Fruit fly (Drosophila melanogaster) whole organism, embryonic: Measurements from ENCODE around the gene CG44405.
A peak's percentile ranks its signal among the peaks of the same experiment; 100 is the strongest.

Experiments
- CG10959 ChIP-seq: fragments of 200-800 bp; sonication (Bioruptor generic); IDR thresholded peaks from 2 replicates; pipeline ENCODE4 v1.3.6; 2022; ENCODE audit warnings: missing biosample characterization, missing genetic modification characterization
- CG11247 ChIP-seq: fragments of 200-800 bp; sonication (Bioruptor generic); IDR thresholded peaks from 2 replicates; pipeline ENCODE4 v1.3.6; 2022; ENCODE audit warnings: missing biosample characterization, missing genetic modification characterization
- CG12104 ChIP-seq: fragments of 200-800 bp; sonication (Bioruptor generic); optimal IDR thresholded peaks from 3 replicates; lab custom pipeline; 2016; ENCODE audit warnings: missing biosample characterization, missing genetic modification characterization
- CG13424 ChIP-seq: fragments of 200-800 bp; sonication (Bioruptor generic); optimal IDR thresholded peaks from 2 replicates; lab custom pipeline; 2019; ENCODE audit warnings: missing biosample characterization, mild to moderate bottlenecking, missing genetic modification characterization, moderate library complexity
- CG14965 ChIP-seq: fragments of 200-800 bp; sonication (Bioruptor generic); optimal IDR thresholded peaks from 2 replicates; lab custom pipeline; 2016; ENCODE audit warnings: missing biosample characterization, missing genetic modification characterization, borderline replicate concordance
- CG17328 ChIP-seq: fragments of 200-800 bp; sonication (Bioruptor generic); IDR thresholded peaks from 2 replicates; pipeline ENCODE4 v1.3.6; 2022; ENCODE audit warnings: missing biosample characterization, missing genetic modification characterization
- CG18764 ChIP-seq: fragments of 200-800 bp; sonication (Bioruptor generic); optimal IDR thresholded peaks from 3 replicates; lab custom pipeline; 2016; ENCODE audit warnings: missing biosample characterization, missing genetic modification characterization
- CG2712 ChIP-seq: fragments of 200-800 bp; optimal IDR thresholded peaks from 3 replicates; lab custom pipeline; 2019; ENCODE audit warnings: missing biosample characterization, mild to moderate bottlenecking, missing genetic modification characterization, moderate library complexity
- CG3838 ChIP-seq: fragments of 200-800 bp; sonication (Bioruptor generic); optimal IDR thresholded peaks from 3 replicates; lab custom pipeline; 2016; ENCODE audit warnings: missing biosample characterization, missing genetic modification characterization
- CG6175 ChIP-seq: fragments of 200-800 bp; sonication (Bioruptor generic); IDR thresholded peaks from 3 replicates; pipeline ENCODE4 v1.3.6; 2022; ENCODE audit warnings: missing biosample characterization, missing genetic modification characterization
- CG7556 ChIP-seq: fragments of 200-800 bp; sonication (Bioruptor generic); optimal IDR thresholded peaks from 2 replicates; lab custom pipeline; 2017; ENCODE audit warnings: missing biosample characterization, mild to moderate bottlenecking, missing genetic modification characterization
- CG8388 ChIP-seq: fragments of 200-800 bp; sonication (Bioruptor generic); optimal IDR thresholded peaks from 2 replicates; lab custom pipeline; 2019; ENCODE audit warnings: missing biosample characterization, mild to moderate bottlenecking, missing genetic modification characterization, moderate library complexity
- CG9932 ChIP-seq: fragments of 200-800 bp; sonication (Bioruptor generic); IDR thresholded peaks from 2 replicates; pipeline ENCODE4 v1.3.6; 2022; ENCODE audit warnings: missing biosample characterization, missing genetic modification characterization
- CHES-1-like ChIP-seq: fragments of 200-800 bp; sonication (Bioruptor generic); optimal IDR thresholded peaks from 2 replicates; lab custom pipeline; 2016; ENCODE audit warnings: missing biosample characterization, missing genetic modification characterization
- Dbx ChIP-seq: fragments of 200-800 bp; sonication (Bioruptor generic); IDR thresholded peaks from 3 replicates; pipeline ENCODE4 v1.3.6; 2022; ENCODE audit warnings: missing biosample characterization, missing genetic modification characterization
- Drgx ChIP-seq: fragments of 200-800 bp; sonication (Bioruptor generic); IDR thresholded peaks from 2 replicates; pipeline ENCODE4 v1.3.6; 2022; ENCODE audit warnings: missing biosample characterization, missing genetic modification characterization
- Elba2 ChIP-seq: fragments of 200-800 bp; sonication (Bioruptor generic); optimal IDR thresholded peaks from 3 replicates; lab custom pipeline; 2016; ENCODE audit warnings: missing biosample characterization, missing genetic modification characterization
- Hr39 ChIP-seq: fragments of >200 bp; optimal IDR thresholded peaks from 2 replicates; lab custom pipeline; 2017
- NK7.1 ChIP-seq: fragments of 200-800 bp; sonication (Bioruptor generic); optimal IDR thresholded peaks from 3 replicates; lab custom pipeline; 2016; ENCODE audit warnings: missing biosample characterization, missing genetic modification characterization
- Opbp ChIP-seq: fragments of 200-800 bp; sonication (Bioruptor generic); IDR thresholded peaks from 3 replicates; pipeline ENCODE4 v1.3.6; 2022; ENCODE audit warnings: missing biosample characterization, missing genetic modification characterization; ENCODE audit not compliant: partially characterized antibody
- Pdp1 ChIP-seq, 2 experiments: fragments of 200-800 bp; sonication (Bioruptor generic); optimal IDR thresholded peaks; 3 replicates each; lab custom pipeline; 2016; ENCODE audit warnings: missing biosample characterization in 2 of 2, missing genetic modification characterization in 2 of 2, mild to moderate bottlenecking in 1 of 2, moderate library complexity in 1 of 2
- Sin3A ChIP-seq: fragments of >200 bp; optimal IDR thresholded peaks from 2 replicates; lab custom pipeline; 2018
- Spps ChIP-seq: fragments of 200-800 bp; sonication (Bioruptor generic); optimal IDR thresholded peaks from 2 replicates; lab custom pipeline; 2018; ENCODE audit warnings: missing biosample characterization, mild to moderate bottlenecking, missing genetic modification characterization
- Tbp ChIP-seq: fragments of >200 bp; optimal IDR thresholded peaks from 2 replicates; lab custom pipeline; 2018; ENCODE audit warnings: missing biosample characterization, missing genetic modification characterization
- Vsx1 ChIP-seq: fragments of 200-800 bp; sonication (Bioruptor generic); optimal IDR thresholded peaks from 2 replicates; lab custom pipeline; 2017; ENCODE audit warnings: missing biosample characterization, mild to moderate bottlenecking, missing genetic modification characterization, missing genetic modification reagents
- Xbp1 ChIP-seq: fragments of 200-800 bp; sonication (Bioruptor generic); optimal IDR thresholded peaks from 3 replicates; lab custom pipeline; 2016; ENCODE audit warnings: missing biosample characterization, mild to moderate bottlenecking, missing genetic modification characterization
- az2 ChIP-seq: fragments of 200-800 bp; sonication (Bioruptor generic); optimal IDR thresholded peaks from 3 replicates; lab custom pipeline; 2016; ENCODE audit warnings: missing biosample characterization, missing genetic modification characterization
- caup ChIP-seq: fragments of 200-800 bp; sonication (Bioruptor generic); optimal IDR thresholded peaks from 3 replicates; lab custom pipeline; 2017; ENCODE audit warnings: missing biosample characterization, mild to moderate bottlenecking, missing genetic modification characterization, moderate library complexity; ENCODE audit not compliant: severe bottlenecking
- corto ChIP-seq: fragments of 200-800 bp; sonication (Bioruptor generic); optimal IDR thresholded peaks from 2 replicates; lab custom pipeline; 2016; ENCODE audit warnings: missing biosample characterization, mild to moderate bottlenecking, missing genetic modification characterization, moderate library complexity
- da ChIP-seq: fragments of 200-800 bp; sonication (Bioruptor generic); optimal IDR thresholded peaks from 2 replicates; lab custom pipeline; 2016; ENCODE audit warnings: missing biosample characterization, missing genetic modification characterization
- en ChIP-seq: fragments of 200-800 bp; sonication (Bioruptor generic); optimal IDR thresholded peaks from 2 replicates; lab custom pipeline; 2016; ENCODE audit warnings: missing biosample characterization, missing genetic modification characterization
- esg ChIP-seq: fragments of 200-800 bp; sonication (Bioruptor generic); conservative IDR thresholded peaks from 2 replicates; pipeline ENCODE4 v1.3.6; 2022; ENCODE audit warnings: missing biosample characterization, missing genetic modification characterization
- fu2 ChIP-seq: fragments of 200-800 bp; sonication (Bioruptor generic); optimal IDR thresholded peaks from 2 replicates; lab custom pipeline; 2016; ENCODE audit warnings: missing biosample characterization, missing genetic modification characterization
- gce ChIP-seq: fragments of 200-800 bp; sonication (Bioruptor generic); IDR thresholded peaks from 3 replicates; pipeline ENCODE4 v1.3.6; 2022; ENCODE audit warnings: missing biosample characterization, missing genetic modification characterization
- gsb ChIP-seq: fragments of 200-800 bp; sonication (Bioruptor generic); IDR thresholded peaks from 2 replicates; pipeline ENCODE4 v1.3.6; 2022; ENCODE audit warnings: missing biosample characterization, missing genetic modification characterization
- gsb-n ChIP-seq: fragments of 200-800 bp; sonication (Bioruptor generic); optimal IDR thresholded peaks from 3 replicates; lab custom pipeline; 2018; ENCODE audit warnings: missing biosample characterization, mild to moderate bottlenecking, missing genetic modification characterization
- gt ChIP-seq: fragments of 200-800 bp; sonication (Bioruptor generic); IDR thresholded peaks from 2 replicates; pipeline ENCODE4 v1.3.6; 2022; ENCODE audit warnings: missing biosample characterization, missing genetic modification characterization
- hkb ChIP-seq, 2 experiments: fragments of 200-800 bp in 1 of 2; fragments of >200 bp in 1 of 2; sonication (Bioruptor generic) in 1 of 2; IDR thresholded peaks in 1 of 2; optimal IDR thresholded peaks in 1 of 2; 2 replicates each; pipeline versions ENCODE4 v1.3.6 to Lab custom; 2017 to 2022; ENCODE audit warnings: missing biosample characterization in 1 of 2, missing genetic modification characterization in 1 of 2
- kay ChIP-seq: fragments of 200-800 bp; sonication (Bioruptor generic); optimal IDR thresholded peaks from 2 replicates; lab custom pipeline; 2016; ENCODE audit warnings: missing biosample characterization, missing genetic modification characterization
- mam ChIP-seq: fragments of 200-800 bp; sonication (Bioruptor generic); optimal IDR thresholded peaks from 3 replicates; lab custom pipeline; 2016; ENCODE audit warnings: missing biosample characterization, missing genetic modification characterization
- nerfin-2 ChIP-seq: fragments of 200-800 bp; sonication (Bioruptor generic); IDR thresholded peaks from 2 replicates; pipeline ENCODE4 v1.3.6; 2022; ENCODE audit warnings: missing biosample characterization, missing genetic modification characterization; ENCODE audit not compliant: partially characterized antibody
- pb ChIP-seq: fragments of 200-800 bp; sonication (Bioruptor generic); optimal IDR thresholded peaks from 3 replicates; lab custom pipeline; 2016; ENCODE audit warnings: missing biosample characterization, missing genetic modification characterization
- peb ChIP-seq: fragments of 200-800 bp; sonication (Bioruptor generic); IDR thresholded peaks from 2 replicates; pipeline ENCODE4 v1.3.6; 2022; ENCODE audit warnings: missing biosample characterization, missing genetic modification characterization
- sd ChIP-seq: fragments of 200-800 bp; sonication (Bioruptor generic); optimal IDR thresholded peaks from 3 replicates; lab custom pipeline; 2018; ENCODE audit warnings: missing biosample characterization, mild to moderate bottlenecking, missing genetic modification characterization, moderate library complexity
- sim ChIP-seq: fragments of 200-800 bp; sonication (Bioruptor generic); IDR thresholded peaks from 2 replicates; pipeline ENCODE4 v1.3.6; 2022; ENCODE audit warnings: missing biosample characterization, missing genetic modification characterization
- slou ChIP-seq: fragments of 200-800 bp; sonication (Bioruptor generic); optimal IDR thresholded peaks from 3 replicates; lab custom pipeline; 2016; ENCODE audit warnings: missing biosample characterization, missing genetic modification characterization
- so ChIP-seq: fragments of 200-800 bp; sonication (Bioruptor generic); IDR thresholded peaks from 3 replicates; pipeline ENCODE4 v1.3.6; 2022; ENCODE audit warnings: missing biosample characterization, missing genetic modification characterization
- sob ChIP-seq: fragments of 200-800 bp; sonication (Bioruptor generic); IDR thresholded peaks from 2 replicates; pipeline ENCODE4 v1.3.6; 2022; ENCODE audit warnings: missing biosample characterization, missing genetic modification characterization
- stwl ChIP-seq: fragments of 200-800 bp; sonication (Bioruptor generic); optimal IDR thresholded peaks from 3 replicates; lab custom pipeline; 2018; ENCODE audit warnings: missing biosample characterization, mild to moderate bottlenecking, missing genetic modification characterization, moderate library complexity
- tll ChIP-seq, 2 experiments: fragments of 200-800 bp in 1 of 2; fragments of >200 bp in 1 of 2; sonication (Bioruptor generic) in 1 of 2; optimal IDR thresholded peaks; 2 replicates each; lab custom pipeline; 2017 to 2019; ENCODE audit warnings: missing biosample characterization in 2 of 2, missing genetic modification characterization in 2 of 2, mild to moderate bottlenecking in 1 of 2, moderate library complexity in 1 of 2
- tx ChIP-seq: fragments of 200-800 bp; sonication (Bioruptor generic); optimal IDR thresholded peaks from 2 replicates; lab custom pipeline; 2016; ENCODE audit warnings: missing biosample characterization, missing genetic modification characterization

Gene CG44405

dm6 chr2L:16350160-16350633, 8.1 kb upstream of the CG44405 start (continued):
- TF ChIP-seq CG6175, result peak; percentile 75
- TF ChIP-seq sob (GFP tag; lab: Robert Waterston, UW), result peak; percentile 80
- TF ChIP-seq sim (GFP tag; lab: Robert Waterston, UW), result no peak
- no peak for TF ChIP-seq gsb-n (tag; lab: Kevin White, UChicago)
- peak; percentile 57 for TF ChIP-seq stwl (tag; lab: Kevin White, UChicago)
- TF ChIP-seq tx (GFP tag; lab: Kevin White, UChicago), result peak; percentile 57
- TF ChIP-seq kay (GFP tag; lab: Kevin White, UChicago), result no peak
- TF ChIP-seq CG18764 (GFP tag; lab: Kevin White, UChicago), result peak; percentile 1
- TF ChIP-seq Pdp1 (GFP tag; optimal IDR thresholded peaks at IDR 0.05; lab: Kevin White, UChicago), result peak; percentile 14 to 61
- TF ChIP-seq sd (tag; lab: Kevin White, UChicago), result no peak
- peak; percentile 35; the same call in 1 of the 2 replicates for TF ChIP-seq gt (GFP tag; lab: Robert Waterston, UW)
- TF ChIP-seq gsb (GFP tag; lab: Robert Waterston, UW), result peak; percentile 49
- peak; percentile 62 for TF ChIP-seq az2
- TF ChIP-seq Hr39 (lab: Kevin White, UChicago), result no peak
- TF ChIP-seq da (GFP tag; lab: Kevin White, UChicago), result peak; percentile 53
- TF ChIP-seq CG17328, result peak; percentile 76
- no peak for TF ChIP-seq CG8388
- TF ChIP-seq so, result peak; percentile 75
- TF ChIP-seq Xbp1 (GFP tag; lab: Kevin White, UChicago), result peak; percentile 80
- peak; percentile 71 for TF ChIP-seq CG11247 (GFP tag; lab: Robert Waterston, UW)
- no peak for TF ChIP-seq CG3838 (GFP tag; lab: Kevin White, UChicago)
- TF ChIP-seq CG2712 (tag; lab: Kevin White, UChicago), result peak; percentile 68
- TF ChIP-seq NK7.1, result no peak
- no peak for TF ChIP-seq tll (GFP tag; optimal IDR thresholded peaks at IDR 0.05; lab: Kevin White, UChicago)
- TF ChIP-seq nerfin-2 (GFP tag; lab: Robert Waterston, UW), result 0 out of 2 replicates have a peak, but pooled peaks have one; percentile 21
- TF ChIP-seq mam (GFP tag; lab: Kevin White, UChicago), result peak; percentile 82
- peak; percentile 72 for TF ChIP-seq esg (GFP tag; lab: Robert Waterston, UW)
- TF ChIP-seq CG14965, result peak; percentile 95
- TF ChIP-seq CG9932, result peak; percentile 90
- TF ChIP-seq CG13424 (tag; lab: Kevin White, UChicago), result peak; percentile 81
- TF ChIP-seq CG7556 (GFP tag; lab: Kevin White, UChicago), result peak; percentile 51
- TF ChIP-seq Elba2 (GFP tag; lab: Kevin White, UChicago), result no peak
- TF ChIP-seq gce (GFP tag; lab: Robert Waterston, UW), result peak; percentile 68; the same call in 1 of the 3 replicates
- TF ChIP-seq CHES-1-like (GFP tag; lab: Kevin White, UChicago), result peak; percentile 40
- TF ChIP-seq corto (GFP tag; lab: Kevin White, UChicago), result no peak
- peak; percentile 58 for TF ChIP-seq peb (GFP tag; lab: Robert Waterston, UW)
- TF ChIP-seq en (GFP tag; lab: Kevin White, UChicago), result no peak
- no peak for TF ChIP-seq hkb (optimal IDR thresholded peaks at IDR 0.05; lab: Kevin White, UChicago)
- peak; percentile 72 for TF ChIP-seq hkb (GFP tag; IDR thresholded peaks at IDR 0.05; lab: Robert Waterston, UW)
- TF ChIP-seq Vsx1 (GFP tag; lab: Kevin White, UChicago), result no peak
- no peak for TF ChIP-seq Tbp (GFP tag; lab: Kevin White, UChicago)
- peak; percentile 74 for TF ChIP-seq slou (GFP tag; lab: Kevin White, UChicago)
- TF ChIP-seq fu2 (GFP tag; lab: Kevin White, UChicago), result peak; percentile 47
- TF ChIP-seq Opbp (GFP tag; lab: Robert Waterston, UW), result peak; percentile 76
- TF ChIP-seq pb, result no peak
- peak; percentile 67; the same call in 1 of the 2 replicates for TF ChIP-seq Drgx (GFP tag; lab: Robert Waterston, UW)
- peak; percentile 84; the same call in 2 of the 3 replicates for TF ChIP-seq Dbx
- no peak for TF ChIP-seq Sin3A (lab: Kevin White, UChicago)
- TF ChIP-seq Spps (tag; lab: Kevin White, UChicago), result no peak
- no peak; the same call in 1 of the 2 replicates for TF ChIP-seq CG10959 (GFP tag; lab: Robert Waterston, UW)
- TF ChIP-seq CG12104 (GFP tag; lab: Kevin White, UChicago), result no peak
- peak; percentile 68 for TF ChIP-seq caup (GFP tag; lab: Kevin White, UChicago)
